Fruit fly (Drosophila melanogaster): ENCODE data around the gene CG13690.
A peak's percentile ranks its signal among the peaks of the same experiment; 100 is the strongest.

dm6 chr2L:382807-383206, 36.6 kb downstream of the CG13690 start:
- TF ChIP-seq CG16779 (tag; optimal IDR thresholded peaks at IDR 0.05) (no peak), CG8319 (GFP tag; optimal IDR thresholded peaks at IDR 0.05) (no peak), CG31627 (GFP tag; optimal IDR thresholded peaks at IDR 0.05) (peak; percentile 71), fkh (GFP tag; optimal IDR thresholded peaks at IDR 0.05) (no peak), CG3919 (GFP tag; optimal IDR thresholded peaks at IDR 0.05) (peak; percentile 65), fd59A (GFP tag; optimal IDR thresholded peaks at IDR 0.05) (no peak), cyc (GFP tag; optimal IDR thresholded peaks at IDR 0.05) (peak; percentile 69), CG6163 (GFP tag; IDR thresholded peaks at IDR 0.05) (peak; percentile 74), CG6854 (GFP tag; optimal IDR thresholded peaks at IDR 0.05) (no peak), esn (GFP tag; optimal IDR thresholded peaks at IDR 0.05) (peak; percentile 72), Hr39 (GFP tag; optimal IDR thresholded peaks at IDR 0.05) (peak; percentile 68), Blimp-1 (GFP tag; optimal IDR thresholded peaks at IDR 0.05) (no peak)
